Fruit fly (Drosophila melanogaster) whole organism, embryonic: ENCODE measurements around the gene CG7518.

Source experiments
- ATbp ChIP-seq: fragments of 200-800 bp; sonication (Bioruptor generic); optimal IDR thresholded peaks from 2 replicates; lab custom pipeline; 2017; ENCODE audit warnings: missing biosample characterization, mild to moderate bottlenecking, missing genetic modification characterization, missing genetic modification reagents
- Abd-B ChIP-seq: fragments of 200-800 bp; sonication (Bioruptor generic); optimal IDR thresholded peaks from 2 replicates; lab custom pipeline; 2018; ENCODE audit warnings: missing biosample characterization, mild to moderate bottlenecking, missing genetic modification characterization, moderate library complexity
- Ada2b ChIP-seq: fragments of 200-800 bp; sonication (Bioruptor generic); IDR thresholded peaks from 2 replicates; pipeline ENCODE4 v1.3.6; 2022; ENCODE audit warnings: missing biosample characterization, missing genetic modification characterization
- Blimp-1 ChIP-seq: fragments of 200-800 bp; sonication (Bioruptor generic); optimal IDR thresholded peaks from 3 replicates; lab custom pipeline; 2018; ENCODE audit warnings: missing biosample characterization, missing genetic modification characterization, mild to moderate bottlenecking, moderate library complexity, missing genetic modification reagents
- Bteb2 ChIP-seq: fragments of 200-800 bp; sonication (Bioruptor generic); optimal IDR thresholded peaks from 2 replicates; lab custom pipeline; 2016; ENCODE audit warnings: missing biosample characterization, missing genetic modification characterization
- CG10654 ChIP-seq: fragments of 200-800 bp; sonication (Bioruptor generic); optimal IDR thresholded peaks from 2 replicates; lab custom pipeline; 2016; ENCODE audit warnings: missing biosample characterization, missing genetic modification characterization
- CG12744 ChIP-seq: fragments of 200-800 bp; sonication (Bioruptor generic); optimal IDR thresholded peaks from 2 replicates; lab custom pipeline; 2016; ENCODE audit warnings: missing biosample characterization, missing genetic modification characterization
- CG14710 ChIP-seq: fragments of 200-800 bp; sonication (Bioruptor generic); optimal IDR thresholded peaks from 3 replicates; lab custom pipeline; 2019; ENCODE audit warnings: missing biosample characterization, mild to moderate bottlenecking, missing genetic modification characterization, moderate library complexity
- CG14965 ChIP-seq: fragments of 200-800 bp; sonication (Bioruptor generic); optimal IDR thresholded peaks from 2 replicates; lab custom pipeline; 2016; ENCODE audit warnings: missing biosample characterization, missing genetic modification characterization, borderline replicate concordance
- CG1647 ChIP-seq: fragments of 200-800 bp; sonication (Bioruptor generic); optimal IDR thresholded peaks from 3 replicates; lab custom pipeline; 2016; ENCODE audit warnings: missing biosample characterization, missing genetic modification characterization
- CG18599 ChIP-seq: fragments of 200-800 bp; sonication (Bioruptor generic); optimal IDR thresholded peaks from 3 replicates; lab custom pipeline; 2017; ENCODE audit warnings: missing biosample characterization, missing genetic modification characterization, mild to moderate bottlenecking, moderate library complexity, missing genetic modification reagents
- CG30403 ChIP-seq: fragments of 200-800 bp; sonication (Bioruptor generic); optimal IDR thresholded peaks from 3 replicates; lab custom pipeline; 2016; ENCODE audit warnings: missing biosample characterization, missing genetic modification characterization
- CG30431 ChIP-seq: fragments of 200-800 bp; sonication (Bioruptor generic); optimal IDR thresholded peaks from 2 replicates; lab custom pipeline; 2017; ENCODE audit warnings: missing biosample characterization, missing genetic modification characterization
- CG31365 ChIP-seq: fragments of 200-800 bp; sonication (Bioruptor generic); optimal IDR thresholded peaks from 2 replicates; lab custom pipeline; 2018; ENCODE audit warnings: missing biosample characterization, mild to moderate bottlenecking, missing genetic modification characterization
- CG3407 ChIP-seq: fragments of 200-800 bp; sonication (Bioruptor generic); optimal IDR thresholded peaks from 2 replicates; lab custom pipeline; 2018; ENCODE audit warnings: missing biosample characterization, mild to moderate bottlenecking, missing genetic modification characterization
- CG4820 ChIP-seq: fragments of 200-800 bp; sonication (Bioruptor generic); optimal IDR thresholded peaks from 3 replicates; lab custom pipeline; 2016; ENCODE audit warnings: missing biosample characterization, missing genetic modification characterization
- CG7271 ChIP-seq: fragments of 200-800 bp; sonication (Bioruptor generic); optimal IDR thresholded peaks from 2 replicates; lab custom pipeline; 2018; ENCODE audit warnings: missing biosample characterization, mild to moderate bottlenecking, missing genetic modification characterization, moderate library complexity
- CG7556 ChIP-seq: fragments of 200-800 bp; sonication (Bioruptor generic); optimal IDR thresholded peaks from 2 replicates; lab custom pipeline; 2017; ENCODE audit warnings: missing biosample characterization, mild to moderate bottlenecking, missing genetic modification characterization
- CG8765 ChIP-seq: fragments of 200-800 bp; sonication (Bioruptor generic); IDR thresholded peaks from 2 replicates; pipeline ENCODE4 v1.3.6; 2022; ENCODE audit warnings: missing biosample characterization, missing genetic modification characterization
- Dfd ChIP-seq, 2 experiments: fragments of >200 bp; optimal IDR thresholded peaks; 2 replicates each; lab custom pipeline; 2017; ENCODE audit warnings: missing biosample characterization in 2 of 2, missing genetic modification characterization in 2 of 2
- Fer2 ChIP-seq: fragments of 200-800 bp; sonication (Bioruptor generic); optimal IDR thresholded peaks from 2 replicates; lab custom pipeline; 2018; ENCODE audit warnings: missing biosample characterization, mild to moderate bottlenecking, missing genetic modification characterization, moderate library complexity
- Med ChIP-seq: fragments of 200-800 bp; sonication (Bioruptor generic); peaks from one replicate; lab custom pipeline; 2016; ENCODE audit warnings: missing biosample characterization, missing genetic modification characterization, mild to moderate bottlenecking, inconsistent platforms, moderate library complexity
- Myb ChIP-seq: fragments of 200-800 bp; sonication (Bioruptor generic); optimal IDR thresholded peaks from 2 replicates; lab custom pipeline; 2016; ENCODE audit warnings: missing biosample characterization, missing genetic modification characterization
- Six4 ChIP-seq: fragments of 200-800 bp; sonication (Bioruptor generic); optimal IDR thresholded peaks from 2 replicates; lab custom pipeline; 2016; ENCODE audit warnings: missing biosample characterization, missing genetic modification characterization
- btn ChIP-seq: fragments of 200-800 bp; sonication (Bioruptor generic); optimal IDR thresholded peaks from 2 replicates; lab custom pipeline; 2016; ENCODE audit warnings: missing biosample characterization, missing genetic modification characterization
- corto ChIP-seq: fragments of 200-800 bp; sonication (Bioruptor generic); optimal IDR thresholded peaks from 2 replicates; lab custom pipeline; 2016; ENCODE audit warnings: missing biosample characterization, mild to moderate bottlenecking, missing genetic modification characterization, moderate library complexity
- crol ChIP-seq: fragments of 200-800 bp; sonication (Bioruptor generic); IDR thresholded peaks from 2 replicates; pipeline ENCODE4 v1.3.6; 2022; ENCODE audit warnings: missing biosample characterization, missing genetic modification characterization
- cwo ChIP-seq: fragments of 200-800 bp; sonication (Bioruptor generic); optimal IDR thresholded peaks from 3 replicates; lab custom pipeline; 2017; ENCODE audit warnings: missing biosample characterization, missing genetic modification characterization, mild to moderate bottlenecking, moderate library complexity, missing genetic modification reagents
- dm ChIP-seq: fragments of 200-800 bp; sonication (Bioruptor generic); optimal IDR thresholded peaks from 3 replicates; lab custom pipeline; 2016; ENCODE audit warnings: missing biosample characterization, missing genetic modification characterization
- dmrt11E ChIP-seq: fragments of 200-800 bp; sonication (Bioruptor generic); optimal IDR thresholded peaks from 3 replicates; lab custom pipeline; 2018; ENCODE audit warnings: missing biosample characterization, mild to moderate bottlenecking, missing genetic modification characterization, moderate library complexity
- hbn ChIP-seq: fragments of 200-800 bp; sonication (Bioruptor generic); IDR thresholded peaks from 2 replicates; pipeline ENCODE4 v1.3.6; 2022; ENCODE audit warnings: missing biosample characterization, missing genetic modification characterization; ENCODE audit not compliant: partially characterized antibody
- her ChIP-seq: fragments of 200-800 bp; sonication (Bioruptor generic); optimal IDR thresholded peaks from 2 replicates; lab custom pipeline; 2016; ENCODE audit warnings: missing biosample characterization, missing genetic modification characterization
- ind ChIP-seq: fragments of 200-800 bp; sonication (Bioruptor generic); optimal IDR thresholded peaks from 3 replicates; lab custom pipeline; 2016; ENCODE audit warnings: missing biosample characterization, missing genetic modification characterization
- kay ChIP-seq: fragments of 200-800 bp; sonication (Bioruptor generic); optimal IDR thresholded peaks from 2 replicates; lab custom pipeline; 2016; ENCODE audit warnings: missing biosample characterization, missing genetic modification characterization
- klu ChIP-seq: fragments of 200-800 bp; sonication (Bioruptor generic); IDR thresholded peaks from 2 replicates; pipeline ENCODE4 v1.3.6; 2022; ENCODE audit warnings: missing biosample characterization, missing genetic modification characterization
- knrl ChIP-seq: fragments of 200-800 bp; sonication (Bioruptor generic); IDR thresholded peaks from 3 replicates; pipeline ENCODE4 v1.3.6; 2022; ENCODE audit warnings: missing biosample characterization, missing genetic modification characterization; ENCODE audit not compliant: partially characterized antibody
- lab ChIP-seq: fragments of 200-800 bp; sonication (Bioruptor generic); optimal IDR thresholded peaks from 3 replicates; lab custom pipeline; 2017; ENCODE audit warnings: missing biosample characterization, missing genetic modification characterization, mild to moderate bottlenecking, moderate library complexity, missing genetic modification reagents
- lmd ChIP-seq: fragments of 200-800 bp; sonication (Bioruptor generic); IDR thresholded peaks from 2 replicates; pipeline ENCODE4 v1.3.6; 2022; ENCODE audit warnings: missing biosample characterization, missing genetic modification characterization
- peb ChIP-seq: fragments of 200-800 bp; sonication (Bioruptor generic); IDR thresholded peaks from 2 replicates; pipeline ENCODE4 v1.3.6; 2022; ENCODE audit warnings: missing biosample characterization, missing genetic modification characterization
- pnt ChIP-seq: fragments of 200-800 bp; sonication (Bioruptor generic); optimal IDR thresholded peaks from 3 replicates; lab custom pipeline; 2016; ENCODE audit warnings: missing biosample characterization, missing genetic modification characterization
- pum ChIP-seq: fragments of 200-800 bp; sonication (Bioruptor generic); optimal IDR thresholded peaks from 2 replicates; lab custom pipeline; 2016; ENCODE audit warnings: missing biosample characterization, missing genetic modification characterization
- ro ChIP-seq: fragments of 200-800 bp; sonication (Bioruptor generic); IDR thresholded peaks from 2 replicates; pipeline ENCODE4 v1.3.6; 2022; ENCODE audit warnings: missing biosample characterization, missing genetic modification characterization
- run ChIP-seq: fragments of 200-800 bp; sonication (Bioruptor generic); optimal IDR thresholded peaks from 3 replicates; lab custom pipeline; 2018; ENCODE audit warnings: missing biosample characterization, mild to moderate bottlenecking, missing genetic modification characterization
- salm ChIP-seq: fragments of 200-800 bp; sonication (Bioruptor generic); optimal IDR thresholded peaks from 2 replicates; lab custom pipeline; 2018; ENCODE audit warnings: missing biosample characterization, mild to moderate bottlenecking, missing genetic modification characterization
- shn ChIP-seq: fragments of 200-800 bp; sonication (Bioruptor generic); optimal IDR thresholded peaks from 3 replicates; lab custom pipeline; 2016; ENCODE audit warnings: missing biosample characterization, missing genetic modification characterization
- sna ChIP-seq: fragments of 200-800 bp; sonication (Bioruptor generic); IDR thresholded peaks from 2 replicates; pipeline ENCODE4 v1.3.6; 2022; ENCODE audit warnings: missing biosample characterization, missing genetic modification characterization; ENCODE audit not compliant: partially characterized antibody
- usp ChIP-seq: fragments of >200 bp; optimal IDR thresholded peaks from 2 replicates; lab custom pipeline; 2017; ENCODE audit warnings: missing biosample characterization, missing genetic modification characterization
- wor ChIP-seq: fragments of 200-800 bp; sonication (Bioruptor generic); IDR thresholded peaks from 2 replicates; pipeline ENCODE4 v1.3.6; 2022; ENCODE audit warnings: missing biosample characterization, missing genetic modification characterization
- zfh2 ChIP-seq: fragments of 200-800 bp; sonication (Bioruptor generic); optimal IDR thresholded peaks from 2 replicates; lab custom pipeline; 2016; ENCODE audit warnings: missing biosample characterization, missing genetic modification characterization

CG7518 gene

dm6 chr3R:12960929-12961855 lies 36.7 kb upstream of the CG7518 start, which contains the start of gene Spc25 (continued):
- TF ChIP-seq Bteb2 (GFP tag; lab: Kevin White, UChicago), result no peak
- TF ChIP-seq Myb (GFP tag; lab: Kevin White, UChicago), result peak; percentile 63
- TF ChIP-seq CG3407 (GFP tag; lab: Kevin White, UChicago), result no peak
- no peak for TF ChIP-seq kay (GFP tag; lab: Kevin White, UChicago)
- no peak for TF ChIP-seq Ada2b
- peak; percentile 69 for TF ChIP-seq CG30403 (GFP tag; lab: Kevin White, UChicago)
- TF ChIP-seq salm (tag; lab: Kevin White, UChicago), result no peak
- TF ChIP-seq pum (GFP tag; lab: Kevin White, UChicago), result peak; percentile 66
- no peak for TF ChIP-seq CG18599 (GFP tag; lab: Kevin White, UChicago)
- TF ChIP-seq Fer2 (tag; lab: Kevin White, UChicago), result no peak
- no peak for TF ChIP-seq btn (GFP tag; lab: Kevin White, UChicago)
- no peak for TF ChIP-seq CG7556
- TF ChIP-seq Med (GFP tag; lab: Kevin White, UChicago), result peak; percentile 94
- no peak for TF ChIP-seq Abd-B (GFP tag; lab: Kevin White, UChicago)
- no peak for TF ChIP-seq klu (GFP tag; lab: Robert Waterston, UW)
- TF ChIP-seq zfh2 (GFP tag; lab: Kevin White, UChicago), result peak; percentile 75
- no peak for TF ChIP-seq usp
- no peak for TF ChIP-seq wor (GFP tag; lab: Robert Waterston, UW)
- TF ChIP-seq CG31365 (tag; lab: Kevin White, UChicago), result no peak
- TF ChIP-seq CG4820 (GFP tag; lab: Kevin White, UChicago), result no peak
- TF ChIP-seq ro (GFP tag; lab: Robert Waterston, UW), result no peak
- TF ChIP-seq CG10654 (GFP tag; lab: Kevin White, UChicago), result peak; percentile 35
- no peak for TF ChIP-seq peb
- TF ChIP-seq Dfd (GFP tag; optimal IDR thresholded peaks at IDR 0.05; lab: Kevin White, UChicago), result no peak
- no peak for TF ChIP-seq cwo
- no peak for TF ChIP-seq crol (GFP tag; lab: Robert Waterston, UW)
- peak; percentile 58 for TF ChIP-seq CG14710 (tag; lab: Kevin White, UChicago)
- TF ChIP-seq shn (GFP tag; lab: Kevin White, UChicago), result peak; percentile 69
- TF ChIP-seq hbn (GFP tag; lab: Robert Waterston, UW), result peak; percentile 95
- TF ChIP-seq ATbp (GFP tag; lab: Kevin White, UChicago), result no peak
- peak; percentile 95 for TF ChIP-seq knrl (GFP tag; lab: Robert Waterston, UW)
- peak; percentile 65 for TF ChIP-seq pnt
- TF ChIP-seq CG14965 (GFP tag; lab: Kevin White, UChicago), result no peak
- TF ChIP-seq ind, result peak; percentile 52
- TF ChIP-seq Six4 (GFP tag; lab: Kevin White, UChicago), result no peak
- TF ChIP-seq run (tag; lab: Kevin White, UChicago), result no peak
- no peak for TF ChIP-seq corto (GFP tag; lab: Kevin White, UChicago)
- peak; percentile 31; the same call in 1 of the 2 replicates for TF ChIP-seq lmd (GFP tag; lab: Robert Waterston, UW)
- TF ChIP-seq CG7271, result no peak
- no peak for TF ChIP-seq CG30431 (GFP tag; lab: Kevin White, UChicago)
- TF ChIP-seq CG1647 (GFP tag; lab: Kevin White, UChicago), result no peak
- peak; percentile 51 for TF ChIP-seq her
- TF ChIP-seq Blimp-1, result no peak
- TF ChIP-seq dm (GFP tag; lab: Kevin White, UChicago), result peak; percentile 43
- TF ChIP-seq CG8765, result no peak
- TF ChIP-seq lab (GFP tag; lab: Kevin White, UChicago), result peak; percentile 23
- TF ChIP-seq dmrt11E (tag; lab: Kevin White, UChicago), result peak; percentile 12
- TF ChIP-seq CG12744 (GFP tag; lab: Kevin White, UChicago), result peak; percentile 24
- TF ChIP-seq sna, result peak; percentile 92
